Worm (Caenorhabditis elegans) whole organism, L4 larva: ENCODE measurements around the gene C46A5.6.

Experiments
- F10B5.3 ChIP-seq: sonication (generic microtip); optimal IDR thresholded peaks from 2 replicates; lab custom pipeline; 2016; ENCODE audit warnings: mild to moderate bottlenecking, missing genetic modification characterization, missing compliant biosample characterization
- F37D6.2 ChIP-seq: sonication (generic microtip); optimal IDR thresholded peaks from 2 replicates; lab custom pipeline; 2016; ENCODE audit warnings: mild to moderate bottlenecking, missing genetic modification characterization, missing compliant biosample characterization
- F44E2.7 ChIP-seq: fragments of 200-800 bp; sonication (Bioruptor generic); IDR thresholded peaks from 2 replicates; pipeline ENCODE4 v2.1.2; 2022; ENCODE audit warnings: missing genetic modification characterization, missing compliant biosample characterization
- F49E8.2 ChIP-seq: sonication (generic microtip); optimal IDR thresholded peaks from 2 replicates; lab custom pipeline; 2016; ENCODE audit warnings: missing compliant biosample characterization, mild to moderate bottlenecking, missing genetic modification characterization, borderline replicate concordance
- T20F7.1 ChIP-seq: fragments of 200-800 bp; sonication (Bioruptor generic); optimal IDR thresholded peaks from 2 replicates; lab custom pipeline; 2018; ENCODE audit warnings: mild to moderate bottlenecking, missing genetic modification characterization, missing compliant biosample characterization
- Y48G9A.11 ChIP-seq: fragments of 200-800 bp; sonication (Bioruptor generic); IDR thresholded peaks from 2 replicates; pipeline ENCODE4 v1.3.6; 2022; ENCODE audit warnings: missing genetic modification reagents, missing genetic modification characterization, missing compliant biosample characterization
- Y5F2A.4 ChIP-seq: fragments of 200-800 bp; sonication (Bioruptor generic); optimal IDR thresholded peaks from 2 replicates; lab custom pipeline; 2018; ENCODE audit warnings: mild to moderate bottlenecking, missing genetic modification characterization, missing compliant biosample characterization
- Y75B8A.6 ChIP-seq: fragments of 200-800 bp; sonication (Bioruptor generic); IDR thresholded peaks from 2 replicates; pipeline ENCODE4 v1.3.6; 2022; ENCODE audit warnings: missing genetic modification reagents, missing genetic modification characterization, missing compliant biosample characterization
- ZK337.2 ChIP-seq: fragments of 200-800 bp; sonication (Bioruptor generic); IDR thresholded peaks from 2 replicates; pipeline ENCODE4 v1.3.6; 2022; ENCODE audit warnings: missing genetic modification reagents, missing genetic modification characterization, missing compliant biosample characterization
- aly-2 ChIP-seq: sonication (generic microtip); optimal IDR thresholded peaks from 2 replicates; lab custom pipeline; 2018; ENCODE audit warnings: missing biosample characterization, missing genetic modification characterization
- ama-1 ChIP-seq: fragments of 150-350 bp; optimal IDR thresholded peaks from 2 replicates; lab custom pipeline; 2014; ENCODE audit warnings: inconsistent platforms, mixed read lengths
- attf-4 ChIP-seq: sonication (generic microtip); optimal IDR thresholded peaks from 3 replicates; lab custom pipeline; 2017; ENCODE audit warnings: missing biosample characterization, missing genetic modification characterization
- ceh-32 ChIP-seq: sonication (generic microtip); optimal IDR thresholded peaks from 2 replicates; lab custom pipeline; 2016; ENCODE audit warnings: mild to moderate bottlenecking, missing genetic modification characterization, missing compliant biosample characterization; ENCODE audit not compliant: poor library complexity
- ceh-62 ChIP-seq: sonication (generic microtip); optimal IDR thresholded peaks from 2 replicates; lab custom pipeline; 2017; ENCODE audit warnings: missing biosample characterization, missing genetic modification characterization
- ceh-82 ChIP-seq: sonication (generic microtip); optimal IDR thresholded peaks from 2 replicates; lab custom pipeline; 2017; ENCODE audit warnings: missing biosample characterization, missing genetic modification characterization
- ces-1 ChIP-seq: fragments of 150-350 bp; sonication (generic microtip); optimal IDR thresholded peaks from 4 replicates; lab custom pipeline; 2014; ENCODE audit warnings: missing biosample characterization, missing genetic modification reagents, missing genetic modification characterization
- ctbp-1 ChIP-seq: fragments of 200-800 bp; sonication (Bioruptor generic); IDR thresholded peaks from 2 replicates; pipeline ENCODE4 v1.3.6; 2022; ENCODE audit warnings: missing genetic modification reagents, missing genetic modification characterization, missing compliant biosample characterization
- daf-12 ChIP-seq: fragments of 150-350 bp; optimal IDR thresholded peaks from 2 replicates; lab custom pipeline; 2014; ENCODE audit warnings: missing biosample characterization, missing genetic modification reagents, missing genetic modification characterization
- daf-19 ChIP-seq: fragments of 200-800 bp; sonication (Bioruptor generic); conservative IDR thresholded peaks from 2 replicates; pipeline ENCODE4 v1.3.6; 2022; ENCODE audit warnings: missing genetic modification characterization, missing compliant biosample characterization
- daf-8 ChIP-seq: fragments of 200-800 bp; sonication (Bioruptor generic); IDR thresholded peaks from 2 replicates; pipeline ENCODE4 v1.3.6; 2022; ENCODE audit warnings: missing genetic modification characterization, missing compliant biosample characterization
- dmd-6 ChIP-seq: fragments of 200-800 bp; sonication (Bioruptor generic); IDR thresholded peaks from 2 replicates; pipeline ENCODE4 v1.3.6; 2022; ENCODE audit warnings: missing genetic modification reagents, missing genetic modification characterization, missing compliant biosample characterization
- dmd-9 ChIP-seq: fragments of 200-800 bp; sonication (Bioruptor generic); IDR thresholded peaks from 2 replicates; pipeline ENCODE4 v1.3.6; 2022; ENCODE audit warnings: missing genetic modification reagents, missing genetic modification characterization, missing compliant biosample characterization
- dpl-1 ChIP-seq: fragments of 150-350 bp; optimal IDR thresholded peaks from 2 replicates; lab custom pipeline; 2014; ENCODE audit warnings: missing biosample characterization, missing genetic modification reagents, missing genetic modification characterization
- dve-1 ChIP-seq: sonication (generic microtip); optimal IDR thresholded peaks from 2 replicates; lab custom pipeline; 2017; ENCODE audit warnings: antibody characterized with exemption, mild to moderate bottlenecking, missing genetic modification characterization, missing compliant biosample characterization; ENCODE audit not compliant: insufficient read depth
- egl-27 ChIP-seq: sonication (generic microtip); optimal IDR thresholded peaks from 3 replicates; lab custom pipeline; 2017; ENCODE audit warnings: missing biosample characterization, missing genetic modification reagents, missing genetic modification characterization
- fkh-10 ChIP-seq: fragments of 150-350 bp; optimal IDR thresholded peaks from 2 replicates; lab custom pipeline; 2014; ENCODE audit warnings: missing biosample characterization, missing genetic modification reagents, missing genetic modification characterization
- fos-1 ChIP-seq: fragments of 150-350 bp; optimal IDR thresholded peaks from 2 replicates; lab custom pipeline; 2014; ENCODE audit warnings: missing biosample characterization, missing genetic modification characterization
- hif-1 ChIP-seq, 2 experiments: sonication (generic microtip); optimal IDR thresholded peaks; 2 replicates each; lab custom pipeline; 2016 to 2017; ENCODE audit warnings: missing compliant biosample characterization in 2 of 2, missing genetic modification characterization in 2 of 2, missing genetic modification reagents in 2 of 2, missing genotype in 2 of 2, mild to moderate bottlenecking in 1 of 2
- hmg-1.1 ChIP-seq: fragments of 200-800 bp; sonication (Bioruptor generic); IDR thresholded peaks from 2 replicates; pipeline ENCODE4 v1.3.6; 2022; ENCODE audit warnings: missing genetic modification reagents, missing genetic modification characterization, missing compliant biosample characterization
- lim-7 ChIP-seq: fragments of 200-800 bp; sonication (Bioruptor generic); IDR thresholded peaks from 2 replicates; pipeline ENCODE4 v1.3.6; 2022; ENCODE audit warnings: missing genetic modification characterization, missing compliant biosample characterization
- lin-13 ChIP-seq: fragments of 150-350 bp; optimal IDR thresholded peaks from 2 replicates; lab custom pipeline; 2014; ENCODE audit warnings: missing biosample characterization, missing genetic modification reagents, missing genetic modification characterization
- lin-29 ChIP-seq: fragments of 200-800 bp; sonication (Bioruptor generic); IDR thresholded peaks from 2 replicates; pipeline ENCODE4 v1.3.6; 2022; ENCODE audit warnings: missing genetic modification reagents, missing genetic modification characterization, missing compliant biosample characterization
- lin-38 ChIP-seq: fragments of 200-800 bp; sonication (Bioruptor generic); IDR thresholded peaks from 2 replicates; pipeline ENCODE4 v1.3.6; 2022; ENCODE audit warnings: missing genetic modification reagents, missing genetic modification characterization, missing compliant biosample characterization
- lir-3 ChIP-seq: sonication (generic microtip); optimal IDR thresholded peaks from 2 replicates; lab custom pipeline; 2016; ENCODE audit warnings: mild to moderate bottlenecking, missing genetic modification characterization, missing compliant biosample characterization
- lsy-2 ChIP-seq, 2 experiments: fragments of 150-350 bp in 1 of 2; sonication (generic microtip) in 1 of 2; optimal IDR thresholded peaks; 2 replicates each; lab custom pipeline; 2014 to 2017; ENCODE audit warnings: missing biosample characterization in 2 of 2, missing genetic modification characterization in 2 of 2
- madf-5 ChIP-seq, 2 experiments: fragments of 200-800 bp; sonication (Bioruptor generic); IDR thresholded peaks; 2 replicates each; pipeline ENCODE4 v1.3.6; 2022; ENCODE audit warnings: missing compliant biosample characterization in 2 of 2, missing genetic modification characterization in 2 of 2
- mxl-3 ChIP-seq: fragments of 200-800 bp; sonication (Bioruptor generic); optimal IDR thresholded peaks from 2 replicates; lab custom pipeline; 2018; ENCODE audit warnings: mild to moderate bottlenecking, missing genetic modification characterization, missing compliant biosample characterization
- nhr-10 ChIP-seq: fragments of 150-350 bp; optimal IDR thresholded peaks from 2 replicates; lab custom pipeline; 2014; ENCODE audit warnings: missing biosample characterization, missing genetic modification characterization
- nhr-237 ChIP-seq: sonication (generic microtip); optimal IDR thresholded peaks from 2 replicates; lab custom pipeline; 2017; ENCODE audit warnings: missing biosample characterization, missing genetic modification characterization
- nhr-25 ChIP-seq: sonication (generic microtip); optimal IDR thresholded peaks from 2 replicates; lab custom pipeline; 2017; ENCODE audit warnings: missing genetic modification characterization, mild to moderate bottlenecking, missing compliant biosample characterization, antibody characterized with exemption, moderate library complexity, borderline replicate concordance; ENCODE audit not compliant: insufficient read depth
- nhr-28 ChIP-seq: fragments of 150-350 bp; optimal IDR thresholded peaks from 2 replicates; lab custom pipeline; 2014; ENCODE audit warnings: missing biosample characterization, missing genetic modification characterization
- nhr-42 ChIP-seq: fragments of 200-800 bp; sonication (Bioruptor generic); IDR thresholded peaks from 2 replicates; pipeline ENCODE4 v1.3.6; 2022; ENCODE audit warnings: missing genetic modification characterization, missing compliant biosample characterization
- nhr-48 ChIP-seq: sonication (generic microtip); optimal IDR thresholded peaks from 2 replicates; lab custom pipeline; 2016; ENCODE audit warnings: mild to moderate bottlenecking, missing genetic modification characterization, missing compliant biosample characterization
- nhr-6 ChIP-seq: fragments of 150-350 bp; optimal IDR thresholded peaks from 2 replicates; lab custom pipeline; 2014; ENCODE audit warnings: missing biosample characterization, missing genetic modification characterization
- nhr-76 ChIP-seq: fragments of 150-350 bp; optimal IDR thresholded peaks from 2 replicates; lab custom pipeline; 2014; ENCODE audit warnings: missing biosample characterization, missing genetic modification characterization
- nhr-77 ChIP-seq: fragments of 150-350 bp; optimal IDR thresholded peaks from 2 replicates; lab custom pipeline; 2014; ENCODE audit warnings: missing biosample characterization, missing genetic modification characterization
- rbr-2 ChIP-seq: sonication (generic microtip); optimal IDR thresholded peaks from 2 replicates; lab custom pipeline; 2016; ENCODE audit warnings: missing genotype, missing genetic modification characterization, missing compliant biosample characterization
- saeg-2 ChIP-seq: fragments of 200-800 bp; sonication (Bioruptor generic); IDR thresholded peaks from 2 replicates; pipeline ENCODE4 v1.3.6; 2022; ENCODE audit warnings: missing genetic modification reagents, missing genetic modification characterization, missing compliant biosample characterization
- set-16 ChIP-seq: fragments of 200-800 bp; sonication (Bioruptor generic); IDR thresholded peaks from 2 replicates; pipeline ENCODE4 v1.3.6; 2022; ENCODE audit warnings: missing genetic modification reagents, missing genetic modification characterization, missing compliant biosample characterization
- snpc-4 ChIP-seq: fragments of 150-350 bp; optimal IDR thresholded peaks from 2 replicates; lab custom pipeline; 2014; ENCODE audit warnings: missing biosample characterization, missing genetic modification characterization
- vab-7 ChIP-seq: fragments of 200-800 bp; sonication (Bioruptor generic); IDR thresholded peaks from 2 replicates; pipeline ENCODE4 v1.3.6; 2022; ENCODE audit warnings: missing genetic modification reagents, missing genetic modification characterization, missing compliant biosample characterization
- zip-2 ChIP-seq: fragments of 150-350 bp; optimal IDR thresholded peaks from 2 replicates; lab custom pipeline; 2014; ENCODE audit warnings: missing biosample characterization, missing genetic modification characterization

Gene C46A5.6

DNA sequence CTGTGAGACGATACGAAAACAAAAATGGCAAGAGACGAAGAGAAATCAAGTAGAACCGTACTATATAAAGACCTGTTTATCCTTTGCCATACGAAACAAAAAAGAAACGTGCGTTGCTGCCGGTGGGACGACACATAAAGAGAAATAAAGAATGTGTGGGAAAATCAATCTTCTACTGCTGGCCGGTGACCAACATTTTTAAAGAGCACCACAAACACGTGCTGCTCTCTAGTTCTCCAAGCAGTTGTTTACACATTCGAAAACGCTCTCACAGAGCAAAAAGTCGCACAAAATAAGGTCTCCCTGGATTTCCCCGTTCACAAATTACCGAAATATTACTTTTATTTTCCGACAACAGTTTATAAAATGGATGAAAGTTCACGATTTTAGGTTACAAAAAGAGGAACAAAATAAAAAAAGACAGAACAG is 25.9 kb upstream of the C46A5.6 start, which contains the start of gene imp-3 (continued):
- no peak for TF ChIP-seq daf-12
- TF ChIP-seq T20F7.1 (GFP tag; lab: Kevin White, UChicago): peak; percentile 69
- TF ChIP-seq lin-38 (GFP tag; lab: Robert Waterston, UW): peak; percentile 77
- TF ChIP-seq dpl-1 (GFP tag; lab: Kevin White, UChicago): no peak
- peak; percentile 30 to 83 for TF ChIP-seq lsy-2 (tag; optimal IDR thresholded peaks at IDR 0.05; lab: Kevin White, UChicago)
- TF ChIP-seq egl-27 (tag; lab: Kevin White, UChicago): no peak
- TF ChIP-seq F10B5.3 (tag; lab: Kevin White, UChicago): no peak
- no peak for TF ChIP-seq ZK337.2 (GFP tag; lab: Robert Waterston, UW)
- peak; percentile 84 for TF ChIP-seq mxl-3 (GFP tag; lab: Kevin White, UChicago)
- TF ChIP-seq nhr-77 (tag; lab: Kevin White, UChicago): no peak
- no peak for TF ChIP-seq F44E2.7
- no peak for TF ChIP-seq aly-2 (tag; lab: Kevin White, UChicago)
- TF ChIP-seq saeg-2 (GFP tag; lab: Robert Waterston, UW): no peak
- TF ChIP-seq fkh-10 (GFP tag; lab: Kevin White, UChicago): no peak
- TF ChIP-seq rbr-2 (tag; lab: Kevin White, UChicago): peak; percentile 64
- TF ChIP-seq Y5F2A.4: peak; percentile 74
- no peak; the same call in 1 of the 2 replicates for TF ChIP-seq lim-7 (GFP tag; lab: Robert Waterston, UW)
- no peak for TF ChIP-seq vab-7 (GFP tag; lab: Robert Waterston, UW)
- no peak for TF ChIP-seq ceh-62 (tag; lab: Kevin White, UChicago)
- peak; percentile 22 for TF ChIP-seq nhr-28 (tag; lab: Kevin White, UChicago)
- peak; percentile 63; the same call in 1 of the 2 replicates for TF ChIP-seq hmg-1.1
- TF ChIP-seq daf-8: no peak
- TF ChIP-seq ces-1: no peak
- TF ChIP-seq zip-2: no peak
- TF ChIP-seq set-16 (GFP tag; lab: Robert Waterston, UW): no peak
- TF ChIP-seq F37D6.2 (tag; lab: Kevin White, UChicago): no peak
- TF ChIP-seq daf-19 (GFP tag; lab: Robert Waterston, UW): no peak
- no peak for TF ChIP-seq attf-4 (tag; lab: Kevin White, UChicago)
- peak in 1 of 2 experiments; percentile 53 for TF ChIP-seq hif-1 (tag; optimal IDR thresholded peaks at IDR 0.05; lab: Kevin White, UChicago)
- TF ChIP-seq nhr-76 (tag; lab: Kevin White, UChicago): no peak
- peak; percentile 62 for TF ChIP-seq dve-1 (tag; lab: Kevin White, UChicago)
- TF ChIP-seq F49E8.2 (tag; lab: Kevin White, UChicago): no peak
- peak; percentile 52 for TF ChIP-seq dmd-6 (GFP tag; lab: Robert Waterston, UW)
- peak; percentile 97 for TF ChIP-seq ama-1 (lab: Kevin White, UChicago)
- no peak for TF ChIP-seq nhr-237 (tag; lab: Kevin White, UChicago)
- TF ChIP-seq nhr-10 (tag; lab: Kevin White, UChicago): peak; percentile 15
- peak in 1 of 2 experiments; percentile 76; a peak in 2 of 4 replicates for TF ChIP-seq madf-5 (GFP tag; IDR thresholded peaks at IDR 0.05; lab: Robert Waterston, UW)
- TF ChIP-seq lin-29: 0 out of 2 replicates have a peak, but pooled peaks have one; percentile 23
- no peak for TF ChIP-seq snpc-4 (tag; lab: Kevin White, UChicago)
- TF ChIP-seq lin-13: peak; percentile 2
- TF ChIP-seq fos-1 (tag; lab: Kevin White, UChicago): no peak
- TF ChIP-seq nhr-42 (GFP tag; lab: Robert Waterston, UW): 0 out of 2 replicates have a peak, but pooled peaks have one; percentile 9
- TF ChIP-seq dmd-9: no peak
- TF ChIP-seq Y48G9A.11 (GFP tag; lab: Robert Waterston, UW): peak; percentile 64
- peak; percentile 21 for TF ChIP-seq nhr-6 (tag; lab: Kevin White, UChicago)
- peak; percentile 22; the same call in 1 of the 2 replicates for TF ChIP-seq ctbp-1 (GFP tag; lab: Robert Waterston, UW)
- TF ChIP-seq nhr-25 (tag; lab: Kevin White, UChicago): no peak
- no peak for TF ChIP-seq ceh-32 (tag; lab: Kevin White, UChicago)
- no peak for TF ChIP-seq ceh-82 (tag; lab: Kevin White, UChicago)
- no peak for TF ChIP-seq nhr-48 (tag; lab: Kevin White, UChicago)
- TF ChIP-seq lir-3: no peak
- no peak for TF ChIP-seq Y75B8A.6 (GFP tag; lab: Robert Waterston, UW)
